Worm (Caenorhabditis elegans): ENCODE measurements around the gene Y50D4A.6.

ce11 chrV:1151830-1152229 is 47.2 kb downstream of the Y50D4A.6 start:
- TF ChIP-seq tab-1 (GFP tag; IDR thresholded peaks at IDR 0.05): no peak
- TF ChIP-seq ref-1 (GFP tag; conservative IDR thresholded peaks at IDR 0.05): no peak

Measured in whole organism, midembryonic.